Worm (Caenorhabditis elegans) whole organism, L2 larva: ENCODE measurements around the gene C54D2.6.

Experiments
- F13H6.1 ChIP-seq: sonication (generic microtip); optimal IDR thresholded peaks from 2 replicates; lab custom pipeline; 2016; ENCODE audit warnings: missing genetic modification characterization, missing compliant biosample characterization
- aly-2 ChIP-seq: fragments of 150-350 bp; optimal IDR thresholded peaks from 2 replicates; lab custom pipeline; 2014; ENCODE audit warnings: missing biosample characterization, missing genetic modification characterization
- ceh-82 ChIP-seq: fragments of 150-350 bp; optimal IDR thresholded peaks from 2 replicates; lab custom pipeline; 2014; ENCODE audit warnings: missing biosample characterization, missing genetic modification characterization
- crh-2 ChIP-seq: sonication (generic microtip); optimal IDR thresholded peaks from 2 replicates; lab custom pipeline; 2017; ENCODE audit warnings: missing biosample characterization, missing genetic modification characterization
- lsy-2 ChIP-seq, 2 experiments: fragments of 150-350 bp in 1 of 2; sonication (generic microtip) in 1 of 2; optimal IDR thresholded peaks; 2 replicates each; lab custom pipeline; 2014 to 2017; ENCODE audit warnings: missing biosample characterization in 2 of 2, missing genetic modification characterization in 2 of 2
- nhr-10 ChIP-seq: sonication (generic microtip); optimal IDR thresholded peaks from 2 replicates; lab custom pipeline; 2017; ENCODE audit warnings: missing biosample characterization, missing genetic modification characterization
- unc-39 ChIP-seq: fragments of 150-350 bp; optimal IDR thresholded peaks from 2 replicates; lab custom pipeline; 2014; ENCODE audit warnings: missing biosample characterization, missing genetic modification characterization
- ztf-4 ChIP-seq: fragments of 150-350 bp; optimal IDR thresholded peaks from 2 replicates; lab custom pipeline; 2014; ENCODE audit warnings: missing biosample characterization, missing genetic modification characterization

ce11 chrX:7842241-7842640, 5.1 kb downstream of the C54D2.6 start, which contains the start of gene idpp-11:
- TF ChIP-seq lsy-2 (tag; optimal IDR thresholded peaks at IDR 0.05; lab: Kevin White, UChicago) (no peak), nhr-10 (tag; lab: Kevin White, UChicago) (no peak), ceh-82 (tag; lab: Kevin White, UChicago) (no peak), ztf-4 (tag; lab: Kevin White, UChicago) (no peak), unc-39 (tag; lab: Kevin White, UChicago) (no peak), aly-2 (tag; lab: Kevin White, UChicago) (no peak), crh-2 (tag; lab: Kevin White, UChicago) (no peak), F13H6.1 (tag; lab: Kevin White, UChicago) (no peak)
